Fruit fly (Drosophila melanogaster) Kc167 (cell line): Measurements from ENCODE around the gene apn.

Experiments used
- h ChIP-seq: fragments of >200 bp; optimal IDR thresholded peaks from 3 replicates; lab custom pipeline; 2018; ENCODE audit warnings: missing external identifiers
- insv ChIP-seq: fragments of >200 bp; optimal IDR thresholded peaks from 3 replicates; lab custom pipeline; 2018; ENCODE audit warnings: missing external identifiers
- psq ChIP-seq: fragments of >200 bp; optimal IDR thresholded peaks from 2 replicates; lab custom pipeline; 2017; ENCODE audit warnings: missing external identifiers

- TF ChIP-seq h (lab: Kevin White, UChicago) (no peak), psq (lab: Kevin White, UChicago) (no peak), insv (lab: Kevin White, UChicago) (no peak)
Observed at dm6 chr3R:13333031-13333430, 44.4 kb upstream of the apn start.
